Worm (Caenorhabditis elegans) whole organism, young adult: ENCODE results near the gene cox-10.
"Not testable (repeated sequence)": the region's sequence is repeated elsewhere in the genome, so short reads cannot be mapped to it uniquely, and the experiment has no call there.

ENCODE experiments used
- F10E7.11 ChIP-seq: sonication (generic microtip); optimal IDR thresholded peaks from 2 replicates; lab custom pipeline; 2017; ENCODE audit warnings: mild to moderate bottlenecking, missing genetic modification characterization, moderate library complexity, missing compliant biosample characterization
- F57C9.4 ChIP-seq: sonication (generic microtip); optimal IDR thresholded peaks from 2 replicates; lab custom pipeline; 2017; ENCODE audit warnings: mild to moderate bottlenecking, missing genetic modification characterization, missing compliant biosample characterization
- ceh-91 ChIP-seq: fragments of 200-800 bp; sonication (Bioruptor generic); IDR thresholded peaks from 2 replicates; pipeline ENCODE4 v1.3.6; 2022; ENCODE audit warnings: missing genetic modification reagents, missing genetic modification characterization, missing compliant biosample characterization
- dpl-1 ChIP-seq: fragments of 150-350 bp; optimal IDR thresholded peaks from 2 replicates; lab custom pipeline; 2014; ENCODE audit warnings: missing biosample characterization, missing genetic modification reagents, missing genetic modification characterization
- him-1 ChIP-seq: sonication (generic microtip); optimal IDR thresholded peaks from 2 replicates; lab custom pipeline; 2016; ENCODE audit warnings: missing genotype, missing genetic modification reagents, missing genetic modification characterization, missing compliant biosample characterization
- madf-8 ChIP-seq: fragments of 200-800 bp; sonication (Bioruptor generic); conservative IDR thresholded peaks from 2 replicates; pipeline ENCODE4 v1.3.6; 2022; ENCODE audit warnings: missing genetic modification reagents, missing genetic modification characterization, missing compliant biosample characterization
- pha-4 ChIP-seq: fragments of 150-350 bp; sonication (generic microtip); optimal IDR thresholded peaks from 2 replicates; lab custom pipeline; 2014; ENCODE audit warnings: missing biosample characterization, missing genetic modification reagents, missing genetic modification characterization
- rcor-1 ChIP-seq: fragments of 200-800 bp; sonication (Bioruptor generic); IDR thresholded peaks from 2 replicates; pipeline ENCODE4 v1.3.6; 2022; ENCODE audit warnings: missing genetic modification reagents, missing genetic modification characterization, missing compliant biosample characterization
- snpc-4 ChIP-seq, 5 experiments: fragments of 150-350 bp in 1 of 5; sonication (generic microtip) in 4 of 5; optimal IDR thresholded peaks; 2 replicates each; lab custom pipeline; 2014 to 2018; ENCODE audit warnings: missing genetic modification characterization in 5 of 5, missing biosample characterization in 3 of 5, antibody characterized with exemption in 2 of 5, mild to moderate bottlenecking in 2 of 5, missing compliant biosample characterization in 2 of 5, missing genotype in 2 of 5, moderate library complexity in 2 of 5, missing genetic modification reagents in 1 of 5
- somi-1 ChIP-seq: fragments of 200-800 bp; sonication (Bioruptor generic); optimal IDR thresholded peaks from 2 replicates; lab custom pipeline; 2018; ENCODE audit warnings: mild to moderate bottlenecking, missing genetic modification characterization, missing compliant biosample characterization
- unc-62 ChIP-seq: fragments of 150-350 bp; optimal IDR thresholded peaks from 2 replicates; lab custom pipeline; 2014; ENCODE audit warnings: missing biosample characterization, missing genetic modification reagents, missing genetic modification characterization
- zfh-2 ChIP-seq: fragments of 200-800 bp; sonication (Bioruptor generic); conservative IDR thresholded peaks from 2 replicates; pipeline ENCODE4 v1.3.6; 2022; ENCODE audit warnings: missing genetic modification reagents, missing genetic modification characterization, missing compliant biosample characterization
- ztf-3 ChIP-seq: fragments of 200-800 bp; sonication (Bioruptor generic); optimal IDR thresholded peaks from 2 replicates; lab custom pipeline; 2018; ENCODE audit warnings: mild to moderate bottlenecking, missing genetic modification characterization, missing compliant biosample characterization

ce11 chrII:12651208-12651607 lies 28.5 kb upstream of the cox-10 start:
- TF ChIP-seq F10E7.11; ztf-3 (GFP tag; lab: Kevin White, UChicago); zfh-2 (GFP tag; lab: Robert Waterston, UW); ceh-91; rcor-1; him-1 (tag; lab: Kevin White, UChicago); madf-8 (GFP tag; lab: Robert Waterston, UW); snpc-4 (GFP tag; optimal IDR thresholded peaks at IDR 0.05; lab: Kevin White, UChicago); snpc-4 (tag; optimal IDR thresholded peaks at IDR 0.05; lab: Kevin White, UChicago); F57C9.4 (tag; lab: Kevin White, UChicago); pha-4; somi-1 (GFP tag; lab: Kevin White, UChicago); unc-62 (GFP tag; lab: Kevin White, UChicago); dpl-1 (GFP tag; lab: Kevin White, UChicago): not testable (repeated sequence)
